Worm (Caenorhabditis elegans): Measurements from ENCODE around the gene nhr-36.

DNA sequence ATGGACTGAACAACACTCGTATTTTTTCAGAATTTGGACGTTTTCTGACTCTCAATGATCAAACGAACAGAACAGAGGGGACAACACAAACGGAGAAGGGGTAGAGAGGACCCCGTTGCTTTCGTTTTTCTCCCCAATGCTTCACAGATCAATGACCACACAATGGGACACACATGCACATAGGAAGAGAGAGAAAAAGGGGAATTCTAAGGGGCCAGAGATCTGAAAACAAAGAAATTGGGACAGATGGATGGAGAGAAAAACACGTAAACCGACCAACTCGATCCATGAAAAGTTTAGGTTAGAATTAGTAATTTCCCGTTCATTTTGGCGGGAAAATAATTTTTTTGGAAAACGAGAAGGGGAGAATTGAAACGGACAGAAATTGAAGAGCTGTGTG is 9.1 kb upstream of the nhr-36 start:
- TF ChIP-seq him-1 (tag; optimal IDR thresholded peaks at IDR 0.05) = no peak
- no peak for TF ChIP-seq dao-5 (tag; optimal IDR thresholded peaks at IDR 0.05)
- TF ChIP-seq W03F9.2 (tag; optimal IDR thresholded peaks at IDR 0.05) = no peak

Data from whole organism, L4/young adult.